Fruit fly (Drosophila melanogaster) whole organism: Measurements from ENCODE around the gene dpr19.

ENCODE experiments used
- Dll ChIP-seq: fragments of >200 bp; optimal IDR thresholded peaks from 2 replicates; lab custom pipeline; 2017
- pan ChIP-seq: fragments of >200 bp; optimal IDR thresholded peaks from 2 replicates; lab custom pipeline; 2017

dm6 chr2L:10395035-10395434 lies 19.1 kb downstream of the dpr19 start:
- TF ChIP-seq pan (lab: Kevin White, UChicago): no peak
- no peak for TF ChIP-seq Dll (lab: Kevin White, UChicago)
